Worm (Caenorhabditis elegans) whole organism, young adult: ENCODE measurements around the gene C07H6.9.
"Not testable (repeated sequence)": the region's sequence is repeated elsewhere in the genome, so short reads cannot be mapped to it uniquely, and the experiment has no call there.

ENCODE experiments used
- F49E8.2 ChIP-seq: sonication (generic microtip); optimal IDR thresholded peaks from 3 replicates; lab custom pipeline; 2017; ENCODE audit warnings: missing genetic modification characterization, mild to moderate bottlenecking, missing compliant biosample characterization, antibody characterized with exemption, moderate library complexity; ENCODE audit not compliant: insufficient read depth
- F57A8.1 ChIP-seq: fragments of 200-800 bp; sonication (Bioruptor generic); optimal IDR thresholded peaks from 2 replicates; lab custom pipeline; 2018; ENCODE audit warnings: mild to moderate bottlenecking, missing genetic modification characterization, moderate library complexity, missing compliant biosample characterization
- hlh-26 ChIP-seq: fragments of 200-800 bp; sonication (Bioruptor generic); conservative IDR thresholded peaks from 2 replicates; pipeline ENCODE4 v1.3.6; 2022; ENCODE audit warnings: missing genetic modification reagents, missing genetic modification characterization, missing compliant biosample characterization
- hrde-1 ChIP-seq: sonication (generic microtip); optimal IDR thresholded peaks from 2 replicates; lab custom pipeline; 2016; ENCODE audit warnings: missing genetic modification characterization, mild to moderate bottlenecking, missing compliant biosample characterization, moderate library complexity, missing genotype, missing genetic modification reagents, borderline replicate concordance
- lsy-27 ChIP-seq: sonication (generic microtip); optimal IDR thresholded peaks from 2 replicates; lab custom pipeline; 2017; ENCODE audit warnings: missing genetic modification characterization, mild to moderate bottlenecking, missing compliant biosample characterization, antibody characterized with exemption, missing genotype, borderline replicate concordance; ENCODE audit not compliant: insufficient read depth
- rec-8 ChIP-seq, 2 experiments: sonication (generic microtip); optimal IDR thresholded peaks; 2 replicates each; lab custom pipeline; 2016; ENCODE audit warnings: mild to moderate bottlenecking in 2 of 2, missing genetic modification characterization in 2 of 2, missing genetic modification reagents in 2 of 2, missing genotype in 2 of 2, missing biosample characterization in 1 of 2, missing compliant biosample characterization in 1 of 2, moderate library complexity in 1 of 2
- tbx-9 ChIP-seq: sonication (generic microtip); optimal IDR thresholded peaks from 2 replicates; lab custom pipeline; 2016; ENCODE audit warnings: borderline replicate concordance, missing genetic modification characterization, inconsistent platforms, missing compliant biosample characterization
- ztf-6 ChIP-seq: fragments of 200-800 bp; sonication (Bioruptor generic); IDR thresholded peaks from 2 replicates; pipeline ENCODE4 v1.3.6; 2022; ENCODE audit warnings: missing genetic modification reagents, missing genetic modification characterization, missing compliant biosample characterization

DNA sequence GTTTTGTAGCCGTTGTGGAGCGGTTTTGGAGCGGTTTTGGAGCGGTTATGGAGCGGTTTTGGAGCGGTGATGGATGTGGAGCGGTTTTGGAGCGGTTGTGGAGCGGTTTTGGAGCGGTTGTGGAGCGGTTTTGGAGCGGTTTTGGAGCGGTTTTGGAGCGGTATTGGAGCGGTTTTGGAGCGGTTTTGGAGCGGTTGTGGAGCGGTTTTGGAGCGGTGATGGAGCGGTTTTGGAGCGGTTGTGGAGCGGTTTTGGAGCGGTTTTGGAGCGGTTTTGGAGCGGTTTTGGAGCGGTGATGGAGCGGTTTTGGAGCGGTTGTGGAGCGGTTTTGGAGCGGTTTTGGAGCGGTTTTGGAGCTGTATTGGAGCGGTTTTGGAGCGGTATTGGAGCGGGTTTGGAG, 46.8 kb downstream of the C07H6.9 start:
- TF ChIP-seq F49E8.2 (tag; lab: Kevin White, UChicago); hrde-1 (tag; lab: Kevin White, UChicago); ztf-6; lsy-27 (tag; lab: Kevin White, UChicago); F57A8.1 (GFP tag; lab: Kevin White, UChicago); hlh-26 (GFP tag; lab: Robert Waterston, UW); rec-8 (tag; optimal IDR thresholded peaks at IDR 0.05; lab: Kevin White, UChicago); tbx-9: not testable (repeated sequence)
